Worm (Caenorhabditis elegans) whole organism, L1 larva: ENCODE measurements around the gene nhr-12.
A peak's percentile ranks its signal among the peaks of the same experiment; 100 is the strongest.

Experiments
- C04F5.9 ChIP-seq: sonication (generic microtip); optimal IDR thresholded peaks from 2 replicates; lab custom pipeline; 2016; ENCODE audit warnings: missing genetic modification characterization, missing compliant biosample characterization
- C16A3.4 ChIP-seq: fragments of 150-350 bp; optimal IDR thresholded peaks from 2 replicates; lab custom pipeline; 2014; ENCODE audit warnings: missing biosample characterization, missing genetic modification characterization
- C34B4.2 ChIP-seq: sonication (generic microtip); optimal IDR thresholded peaks from 2 replicates; lab custom pipeline; 2017; ENCODE audit warnings: mild to moderate bottlenecking, missing genetic modification characterization, missing compliant biosample characterization
- F16B12.6 ChIP-seq: fragments of 150-350 bp; optimal IDR thresholded peaks from 2 replicates; lab custom pipeline; 2014; ENCODE audit warnings: missing biosample characterization, missing genetic modification characterization
- Y116A8C.19 ChIP-seq: sonication (generic microtip); optimal IDR thresholded peaks from 2 replicates; lab custom pipeline; 2016; ENCODE audit warnings: missing compliant biosample characterization, missing genetic modification characterization, borderline replicate concordance
- alr-1 ChIP-seq: fragments of 200-800 bp; sonication (Bioruptor generic); optimal IDR thresholded peaks from 2 replicates; lab custom pipeline; 2018; ENCODE audit warnings: borderline replicate concordance, mild to moderate bottlenecking, missing genetic modification characterization, missing compliant biosample characterization
- ama-1 ChIP-seq: fragments of 150-350 bp; optimal IDR thresholded peaks from 2 replicates; lab custom pipeline; 2014
- ceh-63 ChIP-seq: fragments of 200-800 bp; sonication (Bioruptor generic); optimal IDR thresholded peaks from 2 replicates; lab custom pipeline; 2018; ENCODE audit warnings: mild to moderate bottlenecking, missing genetic modification characterization, missing compliant biosample characterization
- ceh-8 ChIP-seq: fragments of 200-800 bp; sonication (Bioruptor generic); optimal IDR thresholded peaks from 2 replicates; lab custom pipeline; 2018; ENCODE audit warnings: mild to moderate bottlenecking, missing genetic modification characterization, moderate library complexity, missing compliant biosample characterization
- ceh-82 ChIP-seq, 3 experiments: fragments of 150-350 bp in 1 of 3; sonication (generic microtip) in 2 of 3; optimal IDR thresholded peaks; 2 replicates each; lab custom pipeline; 2014 to 2017; ENCODE audit warnings: missing biosample characterization in 3 of 3, missing genetic modification characterization in 3 of 3
- dsc-1 ChIP-seq: sonication (generic microtip); optimal IDR thresholded peaks from 2 replicates; lab custom pipeline; 2016; ENCODE audit warnings: mild to moderate bottlenecking, missing genetic modification characterization, missing compliant biosample characterization
- efl-1 ChIP-seq, 4 experiments: fragments of 150-350 bp; optimal IDR thresholded peaks in 3 of 4; peaks in 1 of 4; 1 replicate in 1 of 4; 2 replicates in 3 of 4; lab custom pipeline; 2014; ENCODE audit warnings: missing biosample characterization in 2 of 4, missing genetic modification characterization in 2 of 4, missing genetic modification reagents in 2 of 4
- egl-13 ChIP-seq: sonication (generic microtip); optimal IDR thresholded peaks from 2 replicates; lab custom pipeline; 2016; ENCODE audit warnings: missing genotype, missing genetic modification reagents, missing genetic modification characterization, missing compliant biosample characterization
- egl-27 ChIP-seq, 2 experiments: fragments of 150-350 bp in 1 of 2; sonication (generic microtip); optimal IDR thresholded peaks; 3 replicates each; lab custom pipeline; 2017 to 2018; ENCODE audit warnings: missing biosample characterization in 2 of 2, missing genetic modification characterization in 2 of 2, missing genetic modification reagents in 2 of 2
- elt-2 ChIP-seq: sonication (generic microtip); optimal IDR thresholded peaks from 2 replicates; lab custom pipeline; 2016; ENCODE audit warnings: missing genetic modification characterization, mild to moderate bottlenecking, inconsistent platforms, missing compliant biosample characterization, missing genetic modification reagents
- elt-3 ChIP-seq, 6 experiments: fragments of 150-350 bp in 1 of 6; sonication (generic microtip); optimal IDR thresholded peaks; 2 replicates each; lab custom pipeline; 2017 to 2018; ENCODE audit warnings: missing biosample characterization in 6 of 6, missing genetic modification characterization in 6 of 6, inconsistent platforms in 1 of 6
- ets-5 ChIP-seq: fragments of 200-800 bp; sonication (Bioruptor generic); IDR thresholded peaks from 2 replicates; pipeline ENCODE4 v1.3.6; 2022; ENCODE audit warnings: missing genetic modification characterization, missing compliant biosample characterization
- fkh-4 ChIP-seq: sonication (generic microtip); optimal IDR thresholded peaks from 2 replicates; lab custom pipeline; 2016; ENCODE audit warnings: missing compliant biosample characterization, missing genetic modification characterization, borderline replicate concordance
- fkh-8 ChIP-seq: sonication (generic microtip); optimal IDR thresholded peaks from 2 replicates; lab custom pipeline; 2016; ENCODE audit warnings: mild to moderate bottlenecking, missing genetic modification characterization, missing compliant biosample characterization
- fos-1 ChIP-seq: fragments of 150-350 bp; optimal IDR thresholded peaks from 2 replicates; lab custom pipeline; 2014; ENCODE audit warnings: missing biosample characterization, missing genetic modification characterization
- grh-1 ChIP-seq: fragments of 200-800 bp; sonication (Bioruptor generic); IDR thresholded peaks from 2 replicates; pipeline ENCODE4 v1.3.6; 2022; ENCODE audit warnings: missing genetic modification reagents, missing genetic modification characterization, missing compliant biosample characterization
- hlh-17 ChIP-seq: fragments of 200-800 bp; sonication (Bioruptor generic); optimal IDR thresholded peaks from 2 replicates; lab custom pipeline; 2018; ENCODE audit warnings: missing genetic modification characterization, mild to moderate bottlenecking, missing compliant biosample characterization, moderate library complexity, borderline replicate concordance
- irx-1 ChIP-seq: sonication (generic microtip); optimal IDR thresholded peaks from 2 replicates; lab custom pipeline; 2016; ENCODE audit warnings: missing genetic modification characterization, missing compliant biosample characterization
- lin-35 ChIP-seq, 2 experiments: fragments of 150-350 bp; optimal IDR thresholded peaks; 2 replicates each; lab custom pipeline; 2014; ENCODE audit warnings: missing biosample characterization in 2 of 2, missing genetic modification characterization in 2 of 2, missing genetic modification reagents in 2 of 2
- lin-39 ChIP-seq: fragments of 150-350 bp; optimal IDR thresholded peaks from 2 replicates; lab custom pipeline; 2014; ENCODE audit warnings: missing biosample characterization, missing genetic modification reagents, missing genetic modification characterization
- mab-9 ChIP-seq: fragments of 200-800 bp; sonication (Bioruptor generic); IDR thresholded peaks from 2 replicates; pipeline ENCODE4 v1.3.6; 2022; ENCODE audit warnings: missing genetic modification reagents, missing genetic modification characterization, missing compliant biosample characterization
- mdl-1 ChIP-seq, 2 experiments: fragments of 150-350 bp; optimal IDR thresholded peaks; 2 replicates each; lab custom pipeline; 2014 to 2017; ENCODE audit warnings: missing biosample characterization in 2 of 2, missing genetic modification characterization in 2 of 2, inconsistent platforms in 1 of 2
- mef-2 ChIP-seq: fragments of 150-350 bp; optimal IDR thresholded peaks from 2 replicates; lab custom pipeline; 2014; ENCODE audit warnings: missing biosample characterization, missing genetic modification characterization
- nhr-11 ChIP-seq: fragments of 150-350 bp; optimal IDR thresholded peaks from 2 replicates; lab custom pipeline; 2014; ENCODE audit warnings: missing biosample characterization, missing genetic modification characterization
- nhr-12 ChIP-seq: sonication (generic microtip); optimal IDR thresholded peaks from 2 replicates; lab custom pipeline; 2017; ENCODE audit warnings: missing biosample characterization, missing genetic modification characterization
- nhr-19 ChIP-seq: fragments of 200-800 bp; sonication (Bioruptor generic); conservative IDR thresholded peaks from 2 replicates; pipeline ENCODE4 v1.3.6; 2022; ENCODE audit warnings: missing genetic modification characterization, missing compliant biosample characterization
- nhr-237 ChIP-seq: fragments of 150-350 bp; optimal IDR thresholded peaks from 2 replicates; lab custom pipeline; 2014; ENCODE audit warnings: missing biosample characterization, missing genetic modification characterization
- nhr-71 ChIP-seq: sonication (generic microtip); optimal IDR thresholded peaks from 2 replicates; lab custom pipeline; 2016; ENCODE audit warnings: mild to moderate bottlenecking, missing genetic modification characterization, moderate library complexity, missing compliant biosample characterization
- nhr-76 ChIP-seq: sonication (generic microtip); optimal IDR thresholded peaks from 2 replicates; lab custom pipeline; 2017; ENCODE audit warnings: missing biosample characterization, missing genetic modification characterization
- nhr-84 ChIP-seq: sonication (generic microtip); optimal IDR thresholded peaks from 2 replicates; lab custom pipeline; 2017; ENCODE audit warnings: missing biosample characterization, missing genetic modification characterization
- nhr-90 ChIP-seq: sonication (generic microtip); optimal IDR thresholded peaks from 2 replicates; lab custom pipeline; 2016; ENCODE audit warnings: mild to moderate bottlenecking, missing genetic modification characterization, missing compliant biosample characterization; ENCODE audit not compliant: poor library complexity
- pqm-1 ChIP-seq: sonication (generic microtip); optimal IDR thresholded peaks from 3 replicates; lab custom pipeline; 2017; ENCODE audit warnings: missing biosample characterization, missing genetic modification characterization
- skn-1 ChIP-seq: fragments of 150-350 bp; optimal IDR thresholded peaks from 2 replicates; lab custom pipeline; 2014; ENCODE audit warnings: missing biosample characterization, missing genetic modification characterization
- sox-4 ChIP-seq: sonication (generic microtip); optimal IDR thresholded peaks from 2 replicates; lab custom pipeline; 2016; ENCODE audit warnings: missing genetic modification characterization, missing compliant biosample characterization
- sptf-1 ChIP-seq: fragments of 150-350 bp; optimal IDR thresholded peaks from 2 replicates; lab custom pipeline; 2014; ENCODE audit warnings: missing biosample characterization, missing genetic modification characterization
- sup-37 ChIP-seq: fragments of 200-800 bp; sonication (Bioruptor generic); optimal IDR thresholded peaks from 2 replicates; lab custom pipeline; 2018; ENCODE audit warnings: mild to moderate bottlenecking, missing genetic modification characterization, missing compliant biosample characterization
- swsn-7 ChIP-seq: sonication (generic microtip); optimal IDR thresholded peaks from 2 replicates; lab custom pipeline; 2016; ENCODE audit warnings: missing genetic modification characterization, missing compliant biosample characterization
- tbx-2 ChIP-seq: sonication (generic microtip); optimal IDR thresholded peaks from 2 replicates; lab custom pipeline; 2016; ENCODE audit warnings: missing genetic modification characterization, missing compliant biosample characterization
- unc-130 ChIP-seq: fragments of 150-350 bp; optimal IDR thresholded peaks from 2 replicates; lab custom pipeline; 2017; ENCODE audit warnings: missing biosample characterization, missing genetic modification characterization, inconsistent platforms
- unc-30 ChIP-seq: sonication (generic microtip); optimal IDR thresholded peaks from 2 replicates; lab custom pipeline; 2017; ENCODE audit warnings: missing biosample characterization, missing genetic modification characterization
- unc-62 ChIP-seq: fragments of 150-350 bp; optimal IDR thresholded peaks from 2 replicates; lab custom pipeline; 2014; ENCODE audit warnings: missing biosample characterization, missing genetic modification reagents, missing genetic modification characterization
- unc-98 ChIP-seq: fragments of 200-800 bp; sonication (Bioruptor generic); IDR thresholded peaks from 2 replicates; pipeline ENCODE4 v1.3.6; 2022; ENCODE audit warnings: missing genetic modification characterization, missing compliant biosample characterization
- vab-15 ChIP-seq: sonication (generic microtip); optimal IDR thresholded peaks from 2 replicates; lab custom pipeline; 2017; ENCODE audit warnings: missing genotype, mild to moderate bottlenecking, missing genetic modification characterization, missing compliant biosample characterization
- xbp-1 ChIP-seq: sonication (generic microtip); optimal IDR thresholded peaks from 2 replicates; lab custom pipeline; 2016; ENCODE audit warnings: missing genetic modification characterization, missing compliant biosample characterization
- zag-1 ChIP-seq: fragments of 150-350 bp; optimal IDR thresholded peaks from 2 replicates; lab custom pipeline; 2014; ENCODE audit warnings: missing biosample characterization, missing genetic modification characterization

nhr-12 gene

DNA sequence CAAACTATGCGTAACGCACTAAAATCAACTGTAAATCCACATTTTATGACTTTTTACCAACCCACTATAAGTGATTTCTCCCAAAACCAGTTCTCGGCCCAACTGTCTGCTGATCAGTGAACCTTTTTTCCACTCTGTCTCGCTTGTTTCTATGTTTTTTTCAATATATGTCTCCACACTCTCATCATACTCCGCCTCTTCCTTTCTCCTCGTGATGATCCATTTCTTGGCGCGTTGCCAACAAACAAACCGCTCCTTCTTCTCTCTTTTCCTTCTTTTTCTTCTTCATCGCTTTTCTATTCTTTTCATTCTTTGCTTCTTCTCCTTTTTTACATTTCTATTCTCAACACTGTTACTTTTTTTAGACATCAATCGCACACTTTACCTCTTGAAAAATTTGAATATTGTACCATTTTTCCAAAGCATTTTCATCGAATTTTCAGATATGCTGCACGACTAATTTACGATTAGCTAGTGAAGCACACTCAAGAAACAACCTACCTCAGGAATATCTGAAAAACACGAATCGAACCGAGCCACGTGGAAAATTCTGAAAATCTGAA, 40.5 kb downstream of the nhr-12 start, which contains the start of gene T06E8.8 (continued):
- TF ChIP-seq ets-5 (GFP tag; lab: Robert Waterston, UW) (no peak), fkh-8 (tag; lab: Kevin White, UChicago) (no peak), mab-9 (no peak), nhr-12 (tag; lab: Kevin White, UChicago) (no peak), grh-1 (GFP tag; lab: Robert Waterston, UW) (peak; percentile 93), nhr-90 (peak; percentile 82)
- TF ChIP-seq, all 84 proteins: peak for 33

DNA sequence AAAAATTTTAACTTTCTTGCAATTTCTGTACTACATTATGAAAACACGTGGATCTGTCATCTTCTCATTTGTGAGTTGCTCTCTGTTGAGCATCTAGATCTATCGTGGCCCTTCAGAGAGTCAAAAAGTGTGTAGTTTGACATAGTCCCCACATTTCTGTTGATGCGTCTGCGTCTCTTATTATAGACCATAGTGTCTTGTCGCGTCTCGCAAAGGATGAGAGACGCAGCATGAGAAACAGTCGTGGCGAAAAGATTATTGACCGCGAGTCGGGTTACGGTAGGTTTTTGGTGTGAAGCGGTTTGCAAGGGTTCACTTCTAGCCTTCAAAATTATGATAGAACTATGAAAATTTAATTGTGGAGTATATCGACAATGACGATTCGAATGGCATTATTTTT, 41.6 kb downstream of the nhr-12 start:
- TF ChIP-seq fkh-4 (tag; lab: Kevin White, UChicago) (no peak), sptf-1 (tag; lab: Kevin White, UChicago) (no peak), nhr-76 (no peak), hlh-17 (GFP tag; lab: Kevin White, UChicago) (no peak), nhr-11 (tag; lab: Kevin White, UChicago) (peak; percentile 11), Y116A8C.19 (no peak), unc-62 (GFP tag; lab: Kevin White, UChicago) (no peak), ceh-63 (no peak), fos-1 (peak; percentile 69), ceh-82 (tag; optimal IDR thresholded peaks at IDR 0.05; lab: Kevin White, UChicago) (peak; percentile 74 to 83 (median 74)), ama-1 (lab: Kevin White, UChicago) (peak; percentile 12), sox-4 (no peak), unc-30 (tag; lab: Kevin White, UChicago) (no peak), ceh-8 (GFP tag; lab: Kevin White, UChicago) (no peak), elt-3 (tag; optimal IDR thresholded peaks at IDR 0.05; lab: Kevin White, UChicago) (no peak), nhr-237 (tag; lab: Kevin White, UChicago) (no peak), C04F5.9 (tag; lab: Kevin White, UChicago) (no peak), xbp-1 (tag; lab: Kevin White, UChicago) (peak; percentile 69), efl-1 (optimal IDR thresholded peaks at IDR 0.05; lab: Kevin White, UChicago) (peak; percentile 71 to 85), efl-1 (GFP tag; optimal IDR thresholded peaks at IDR 0.05 in 1 of 2; lab: Kevin White, UChicago) (peak; percentile 21 to 92), pqm-1 (tag; lab: Kevin White, UChicago) (no peak), nhr-19 (GFP tag; lab: Robert Waterston, UW) (peak; percentile 55), skn-1 (tag; lab: Kevin White, UChicago) (peak; percentile 63), nhr-12 (tag; lab: Kevin White, UChicago) (no peak), nhr-84 (no peak), swsn-7 (tag; lab: Kevin White, UChicago) (peak; percentile 81), egl-13 (tag; lab: Kevin White, UChicago) (peak; percentile 45), mdl-1 (tag; optimal IDR thresholded peaks at IDR 0.05; lab: Kevin White, UChicago) (peak in 1 of 2 experiments; percentile 68), C16A3.4 (peak; percentile 43), irx-1 (tag; lab: Kevin White, UChicago) (peak; percentile 56), alr-1 (tag; lab: Kevin White, UChicago) (no peak), lin-35 (GFP tag; optimal IDR thresholded peaks at IDR 0.05; lab: Kevin White, UChicago) (peak; percentile 58 to 73), mef-2 (tag; lab: Kevin White, UChicago) (no peak), zag-1 (tag; lab: Kevin White, UChicago) (no peak), C34B4.2 (tag; lab: Kevin White, UChicago) (no peak), nhr-71 (tag; lab: Kevin White, UChicago) (peak; percentile 86), egl-27 (tag; optimal IDR thresholded peaks at IDR 0.05; lab: Kevin White, UChicago) (peak in 1 of 2 experiments; percentile 24), F16B12.6 (tag; lab: Kevin White, UChicago) (no peak), sup-37 (GFP tag; lab: Kevin White, UChicago) (no peak), elt-2 (tag; lab: Kevin White, UChicago) (peak; percentile 17), ets-5 (GFP tag; lab: Robert Waterston, UW) (no peak), unc-130 (peak; percentile 55), unc-98 (no peak), dsc-1 (peak; percentile 54), mab-9 (no peak), tbx-2 (peak; percentile 84), lin-39 (tag; lab: Kevin White, UChicago) (peak; percentile 25), vab-15 (no peak)
